Worm (Caenorhabditis elegans): ENCODE measurements around the gene fbxb-90.

DNA sequence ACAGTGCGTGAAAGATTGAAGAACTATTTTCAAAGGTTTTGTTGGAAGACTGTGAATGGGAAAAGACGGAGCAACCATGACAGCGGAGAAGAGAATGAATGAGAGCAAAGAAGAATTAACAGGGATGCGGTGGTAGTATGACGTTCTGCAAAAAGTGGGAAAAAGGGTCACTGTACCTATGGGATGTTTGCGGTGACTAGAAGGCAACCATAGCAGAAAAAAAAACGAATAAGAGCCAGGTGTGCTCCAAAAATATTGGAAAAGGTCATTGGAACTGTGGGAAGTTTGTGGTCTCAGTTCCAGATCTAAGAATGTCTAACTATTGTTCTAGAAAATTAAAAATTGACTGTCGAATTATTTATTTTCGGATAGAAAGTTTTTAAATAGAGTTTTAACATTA is at the start of gene fbxb-90:
- TF ChIP-seq flt-1 (GFP tag; IDR thresholded peaks at IDR 0.05) (no peak), ztf-29 (GFP tag; IDR thresholded peaks at IDR 0.05) (no peak), T22C8.4 (GFP tag; IDR thresholded peaks at IDR 0.05) (no peak), cog-1 (tag; optimal IDR thresholded peaks at IDR 0.05) (no peak), ref-1 (GFP tag; conservative IDR thresholded peaks at IDR 0.05) (no peak), tab-1 (GFP tag; IDR thresholded peaks at IDR 0.05) (no peak), ztf-23 (GFP tag; IDR thresholded peaks at IDR 0.05) (no peak), klf-2 (GFP tag; conservative IDR thresholded peaks at IDR 0.05) (no peak)
